Fruit fly (Drosophila melanogaster): Measurements from ENCODE around the gene CG1138.

dm6 chr3R:6629221-6629620 lies 31.4 kb upstream of the CG1138 start, which contains the start of gene CG15177:
- TF ChIP-seq CG8301 (tag; optimal IDR thresholded peaks at IDR 0.05) (no peak), CG9948 (tag; optimal IDR thresholded peaks at IDR 0.05) (no peak), D1 (tag; optimal IDR thresholded peaks at IDR 0.05) (no peak), Pif1B (GFP tag; optimal IDR thresholded peaks at IDR 0.05) (no peak), CG12605 (GFP tag; IDR thresholded peaks at IDR 0.05) (no peak), Pif1A (GFP tag; optimal IDR thresholded peaks at IDR 0.05) (no peak), Ets98B (GFP tag; IDR thresholded peaks at IDR 0.05) (no peak), CG15710 (tag; optimal IDR thresholded peaks at IDR 0.05) (no peak), CG14655 (GFP tag; optimal IDR thresholded peaks at IDR 0.05) (no peak), CG4496 (GFP tag; IDR thresholded peaks at IDR 0.05) (no peak), Snoo (tag; optimal IDR thresholded peaks at IDR 0.05) (no peak), gl (tag; optimal IDR thresholded peaks at IDR 0.05) (no peak), EcR (GFP tag; optimal IDR thresholded peaks at IDR 0.05) (no peak), CG8159 (tag; optimal IDR thresholded peaks at IDR 0.05) (no peak)

All from whole organism, pupa.